Fruit fly (Drosophila melanogaster): ENCODE measurements around the gene CG17163.

- no peak for TF ChIP-seq bab1 (GFP tag; optimal IDR thresholded peaks at IDR 0.05)
- no peak for TF ChIP-seq CG12768 (GFP tag; optimal IDR thresholded peaks at IDR 0.05)
- TF ChIP-seq Clk (GFP tag; optimal IDR thresholded peaks at IDR 0.05) = no peak
- TF ChIP-seq Mnt (GFP tag; optimal IDR thresholded peaks at IDR 0.05) = no peak
- no peak for TF ChIP-seq CG14711 (tag; optimal IDR thresholded peaks at IDR 0.05)
- TF ChIP-seq CG7101 (tag; optimal IDR thresholded peaks at IDR 0.05) = no peak
- no peak for TF ChIP-seq pad (GFP tag; optimal IDR thresholded peaks at IDR 0.05)
- TF ChIP-seq CG11617 (GFP tag; optimal IDR thresholded peaks at IDR 0.05) = no peak
- TF ChIP-seq Hr96 (GFP tag; optimal IDR thresholded peaks at IDR 0.05) = no peak
- TF ChIP-seq CG1620 (GFP tag; optimal IDR thresholded peaks at IDR 0.05) = no peak
- no peak for TF ChIP-seq tj (GFP tag; optimal IDR thresholded peaks at IDR 0.05)
- peak; percentile 26 for TF ChIP-seq kay (GFP tag; ENCODE audit: borderline replicate concordance)
- no peak for TF ChIP-seq Crg-1 (GFP tag; optimal IDR thresholded peaks at IDR 0.05)
These were observed 8.0 kb upstream of the CG17163 start for dm6 chrX:23090474-23090873.

Data from whole organism, adult.